Fruit fly (Drosophila melanogaster) whole organism, embryonic: ENCODE measurements around the gene ball.

ENCODE experiments used
- BEAF-32 ChIP-seq: fragments of 200-800 bp; sonication (Bioruptor generic); optimal IDR thresholded peaks from 3 replicates; lab custom pipeline; 2017; ENCODE audit warnings: missing biosample characterization, missing genetic modification characterization, mild to moderate bottlenecking, moderate library complexity, missing genetic modification reagents
- CG10267 ChIP-seq: fragments of 200-800 bp; sonication (Bioruptor generic); optimal IDR thresholded peaks from 2 replicates; lab custom pipeline; 2018; ENCODE audit warnings: missing biosample characterization, mild to moderate bottlenecking, missing genetic modification characterization, moderate library complexity
- CG10366 ChIP-seq: fragments of 200-800 bp; sonication (Bioruptor generic); IDR thresholded peaks from 2 replicates; pipeline ENCODE4 v1.3.6; 2022; ENCODE audit warnings: missing biosample characterization, missing genetic modification characterization
- CG10431 ChIP-seq: fragments of 200-800 bp; sonication (Bioruptor generic); optimal IDR thresholded peaks from 3 replicates; lab custom pipeline; 2018; ENCODE audit warnings: missing biosample characterization, mild to moderate bottlenecking, missing genetic modification characterization
- CG11093 ChIP-seq: fragments of 200-800 bp; sonication (Bioruptor generic); IDR thresholded peaks from 3 replicates; pipeline ENCODE4 v1.3.6; 2022; ENCODE audit warnings: missing biosample characterization, missing genetic modification characterization
- CG12744 ChIP-seq: fragments of 200-800 bp; sonication (Bioruptor generic); optimal IDR thresholded peaks from 2 replicates; lab custom pipeline; 2016; ENCODE audit warnings: missing biosample characterization, missing genetic modification characterization
- CG13287 ChIP-seq: fragments of 200-800 bp; sonication (Bioruptor generic); IDR thresholded peaks from 2 replicates; pipeline ENCODE4 v1.3.6; 2022; ENCODE audit warnings: missing biosample characterization, missing genetic modification characterization; ENCODE audit not compliant: partially characterized antibody
- CG14441 ChIP-seq: fragments of 200-800 bp; sonication (Bioruptor generic); IDR thresholded peaks from 2 replicates; pipeline ENCODE4 v1.3.6; 2022; ENCODE audit warnings: missing biosample characterization, missing genetic modification characterization
- CG14710 ChIP-seq: fragments of 200-800 bp; sonication (Bioruptor generic); optimal IDR thresholded peaks from 3 replicates; lab custom pipeline; 2019; ENCODE audit warnings: missing biosample characterization, mild to moderate bottlenecking, missing genetic modification characterization, moderate library complexity
- CG1603 ChIP-seq: fragments of 200-800 bp; sonication (Bioruptor generic); optimal IDR thresholded peaks from 2 replicates; lab custom pipeline; 2019; ENCODE audit warnings: missing biosample characterization, mild to moderate bottlenecking, missing genetic modification characterization, moderate library complexity
- CG17385 ChIP-seq: fragments of 200-800 bp; sonication (Bioruptor generic); optimal IDR thresholded peaks from 3 replicates; lab custom pipeline; 2018; ENCODE audit warnings: missing biosample characterization, mild to moderate bottlenecking, missing genetic modification characterization
- CG17568 ChIP-seq: fragments of 200-800 bp; sonication (Bioruptor generic); optimal IDR thresholded peaks from 2 replicates; lab custom pipeline; 2018; ENCODE audit warnings: missing biosample characterization, mild to moderate bottlenecking, missing genetic modification characterization, moderate library complexity
- CG3163 ChIP-seq: fragments of 200-800 bp; sonication (Bioruptor generic); optimal IDR thresholded peaks from 3 replicates; lab custom pipeline; 2016; ENCODE audit warnings: missing biosample characterization, missing genetic modification characterization
- CG32767 ChIP-seq: fragments of 200-800 bp; sonication (Bioruptor generic); IDR thresholded peaks from 2 replicates; pipeline ENCODE4 v1.3.6; 2022; ENCODE audit warnings: missing biosample characterization, missing genetic modification characterization
- CG4404 ChIP-seq: fragments of 200-800 bp; sonication (Bioruptor generic); IDR thresholded peaks from 2 replicates; pipeline ENCODE4 v1.3.6; 2022; ENCODE audit warnings: missing biosample characterization, missing genetic modification characterization
- CG4820 ChIP-seq: fragments of 200-800 bp; sonication (Bioruptor generic); optimal IDR thresholded peaks from 3 replicates; lab custom pipeline; 2016; ENCODE audit warnings: missing biosample characterization, missing genetic modification characterization
- CG7271 ChIP-seq: fragments of 200-800 bp; sonication (Bioruptor generic); optimal IDR thresholded peaks from 2 replicates; lab custom pipeline; 2018; ENCODE audit warnings: missing biosample characterization, mild to moderate bottlenecking, missing genetic modification characterization, moderate library complexity
- CG7745 ChIP-seq: fragments of 200-800 bp; sonication (Bioruptor generic); optimal IDR thresholded peaks from 2 replicates; lab custom pipeline; 2018; ENCODE audit warnings: missing biosample characterization, mild to moderate bottlenecking, missing genetic modification characterization, moderate library complexity
- Camta ChIP-seq: fragments of 200-800 bp; sonication (Bioruptor generic); optimal IDR thresholded peaks from 2 replicates; lab custom pipeline; 2016; ENCODE audit warnings: missing biosample characterization, missing genetic modification characterization
- Dad ChIP-seq: fragments of 200-800 bp; sonication (Bioruptor generic); optimal IDR thresholded peaks from 3 replicates; lab custom pipeline; 2016; ENCODE audit warnings: missing biosample characterization, missing genetic modification characterization
- Dp ChIP-seq: fragments of 200-800 bp; sonication (Bioruptor generic); optimal IDR thresholded peaks from 2 replicates; lab custom pipeline; 2018; ENCODE audit warnings: missing biosample characterization, mild to moderate bottlenecking, missing genetic modification characterization, moderate library complexity
- E2f1 ChIP-seq: fragments of 200-800 bp; sonication (Bioruptor generic); IDR thresholded peaks from 2 replicates; pipeline ENCODE4 v1.3.6; 2022; ENCODE audit warnings: missing biosample characterization, missing genetic modification characterization
- Eip74EF ChIP-seq, 2 experiments: fragments of 200-800 bp in 1 of 2; fragments of >200 bp in 1 of 2; sonication (Bioruptor generic) in 1 of 2; optimal IDR thresholded peaks; 2 replicates each; lab custom pipeline; 2017 to 2019; ENCODE audit warnings: missing biosample characterization in 2 of 2, missing genetic modification characterization in 2 of 2, mild to moderate bottlenecking in 1 of 2, moderate library complexity in 1 of 2
- Fer1 ChIP-seq: fragments of 200-800 bp; sonication (Bioruptor generic); optimal IDR thresholded peaks from 2 replicates; lab custom pipeline; 2017; ENCODE audit warnings: missing biosample characterization, mild to moderate bottlenecking, missing genetic modification characterization
- Fer2 ChIP-seq: fragments of 200-800 bp; sonication (Bioruptor generic); optimal IDR thresholded peaks from 2 replicates; lab custom pipeline; 2018; ENCODE audit warnings: missing biosample characterization, mild to moderate bottlenecking, missing genetic modification characterization, moderate library complexity
- Lpt ChIP-seq: fragments of >200 bp; optimal IDR thresholded peaks from 2 replicates; lab custom pipeline; 2018; ENCODE audit warnings: missing biosample characterization, missing genetic modification characterization
- Med ChIP-seq: fragments of 200-800 bp; sonication (Bioruptor generic); peaks from one replicate; lab custom pipeline; 2016; ENCODE audit warnings: missing biosample characterization, missing genetic modification characterization, mild to moderate bottlenecking, inconsistent platforms, moderate library complexity
- NK7.1 ChIP-seq: fragments of 200-800 bp; sonication (Bioruptor generic); optimal IDR thresholded peaks from 3 replicates; lab custom pipeline; 2016; ENCODE audit warnings: missing biosample characterization, missing genetic modification characterization
- Ptx1 ChIP-seq: fragments of 200-800 bp; sonication (Bioruptor generic); IDR thresholded peaks from 2 replicates; pipeline ENCODE4 v1.3.6; 2022; ENCODE audit warnings: missing biosample characterization, missing genetic modification characterization
- Sry-β ChIP-seq: fragments of 200-800 bp; sonication (Bioruptor generic); optimal IDR thresholded peaks from 2 replicates; lab custom pipeline; 2018; ENCODE audit warnings: missing biosample characterization, mild to moderate bottlenecking, missing genetic modification characterization, moderate library complexity
- cg ChIP-seq: fragments of 200-800 bp; sonication (Bioruptor generic); optimal IDR thresholded peaks from 3 replicates; lab custom pipeline; 2019; ENCODE audit warnings: missing biosample characterization, mild to moderate bottlenecking, missing genetic modification characterization, moderate library complexity
- chm ChIP-seq: fragments of 200-800 bp; sonication (Bioruptor generic); IDR thresholded peaks from 2 replicates; pipeline ENCODE4 v1.3.6; 2022; ENCODE audit warnings: missing biosample characterization, missing genetic modification characterization
- disco-r ChIP-seq: fragments of 200-800 bp; sonication (Bioruptor generic); optimal IDR thresholded peaks from 2 replicates; lab custom pipeline; 2016; ENCODE audit warnings: missing biosample characterization, missing genetic modification characterization
- fu2 ChIP-seq: fragments of 200-800 bp; sonication (Bioruptor generic); optimal IDR thresholded peaks from 2 replicates; lab custom pipeline; 2016; ENCODE audit warnings: missing biosample characterization, missing genetic modification characterization
- her ChIP-seq: fragments of 200-800 bp; sonication (Bioruptor generic); optimal IDR thresholded peaks from 2 replicates; lab custom pipeline; 2016; ENCODE audit warnings: missing biosample characterization, missing genetic modification characterization
- ken ChIP-seq: fragments of 200-800 bp; sonication (Bioruptor generic); IDR thresholded peaks from 3 replicates; pipeline ENCODE4 v1.3.6; 2022; ENCODE audit warnings: missing biosample characterization, missing genetic modification characterization
- lilli ChIP-seq: fragments of 200-800 bp; sonication (Bioruptor generic); optimal IDR thresholded peaks from 3 replicates; lab custom pipeline; 2016; ENCODE audit warnings: missing biosample characterization, missing genetic modification characterization
- lmd ChIP-seq: fragments of 200-800 bp; sonication (Bioruptor generic); IDR thresholded peaks from 2 replicates; pipeline ENCODE4 v1.3.6; 2022; ENCODE audit warnings: missing biosample characterization, missing genetic modification characterization
- mld ChIP-seq: fragments of 200-800 bp; sonication (Bioruptor generic); IDR thresholded peaks from 3 replicates; pipeline ENCODE4 v1.3.6; 2022; ENCODE audit warnings: missing biosample characterization, missing genetic modification characterization; ENCODE audit not compliant: partially characterized antibody
- nmo ChIP-seq: fragments of 200-800 bp; sonication (Bioruptor generic); optimal IDR thresholded peaks from 2 replicates; lab custom pipeline; 2018; ENCODE audit warnings: missing biosample characterization, mild to moderate bottlenecking, missing genetic modification characterization, moderate library complexity
- oc ChIP-seq: fragments of 200-800 bp; sonication (Bioruptor generic); optimal IDR thresholded peaks from 2 replicates; lab custom pipeline; 2018; ENCODE audit warnings: missing biosample characterization, mild to moderate bottlenecking, missing genetic modification characterization, moderate library complexity
- sima ChIP-seq: fragments of 200-800 bp; sonication (Bioruptor generic); optimal IDR thresholded peaks from 2 replicates; lab custom pipeline; 2016; ENCODE audit warnings: missing biosample characterization, missing genetic modification characterization
- slp2 ChIP-seq: fragments of 200-800 bp; sonication (Bioruptor generic); optimal IDR thresholded peaks from 2 replicates; lab custom pipeline; 2016; ENCODE audit warnings: missing biosample characterization, missing genetic modification characterization
- ssp ChIP-seq: fragments of 200-800 bp; sonication (Bioruptor generic); IDR thresholded peaks from 2 replicates; pipeline ENCODE4 v1.3.6; 2022; ENCODE audit warnings: missing biosample characterization, missing genetic modification characterization
- tgo ChIP-seq: fragments of 200-800 bp; sonication (Bioruptor generic); IDR thresholded peaks from 3 replicates; pipeline ENCODE4 v1.3.6; 2022; ENCODE audit warnings: missing biosample characterization, missing genetic modification characterization

The ball gene

DNA sequence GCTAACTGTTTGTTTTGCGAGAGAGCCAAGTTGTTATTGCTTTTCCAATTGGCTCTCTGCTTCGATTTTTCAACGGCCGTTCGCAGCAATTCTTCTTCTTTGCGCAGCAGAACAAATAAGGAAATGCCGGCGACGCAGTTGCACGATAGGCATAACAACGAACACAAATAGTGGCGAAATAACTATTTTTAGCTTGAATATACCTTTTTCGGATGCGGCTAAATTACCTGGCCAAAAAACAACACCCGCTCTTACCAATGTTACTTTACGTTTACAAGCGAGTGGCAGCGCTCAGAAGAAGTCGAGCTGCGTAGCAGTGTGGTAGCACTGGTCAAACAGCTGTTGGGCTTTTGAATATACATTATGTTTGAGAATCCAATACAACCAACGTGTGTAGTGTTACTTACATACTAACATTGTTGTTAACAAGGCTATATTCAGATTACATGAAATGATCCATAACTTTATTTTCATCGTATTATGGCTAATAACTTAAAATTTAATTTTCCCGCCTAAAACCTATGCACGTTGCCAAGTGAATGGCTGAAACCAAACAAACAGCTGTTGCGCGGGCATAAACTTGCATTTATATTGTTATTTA, 3.7 kb downstream of the ball start, which contains the start of the genes Lerp and IntS12 (continued):
- TF ChIP-seq her (GFP tag; lab: Kevin White, UChicago) (no peak), CG4820 (no peak), ssp (no peak), Fer1 (no peak), mld (GFP tag; lab: Robert Waterston, UW) (no peak), Dad (GFP tag; lab: Kevin White, UChicago) (no peak), Lpt (no peak), NK7.1 (no peak), oc (no peak), tgo (GFP tag; lab: Robert Waterston, UW) (no peak), CG1603 (tag; lab: Kevin White, UChicago) (peak; percentile 54), CG13287 (peak; percentile 37; the same call in 1 of the 2 replicates), Med (peak; percentile 63), lmd (no peak), CG10267 (tag; lab: Kevin White, UChicago) (no peak), nmo (GFP tag; lab: Kevin White, UChicago) (peak; percentile 36), CG10366 (GFP tag; lab: Robert Waterston, UW) (no peak), Camta (peak; percentile 28), sima (GFP tag; lab: Kevin White, UChicago) (no peak), slp2 (no peak), Ptx1 (GFP tag; lab: Robert Waterston, UW) (no peak), CG10431 (no peak), CG12744 (GFP tag; lab: Kevin White, UChicago) (no peak), disco-r (GFP tag; lab: Kevin White, UChicago) (no peak), Sry-β (GFP tag; lab: Kevin White, UChicago) (no peak), E2f1 (GFP tag; lab: Robert Waterston, UW) (peak; percentile 27; the same call in 1 of the 2 replicates), BEAF-32 (peak; percentile 28), CG17568 (GFP tag; lab: Kevin White, UChicago) (no peak), CG14441 (GFP tag; lab: Robert Waterston, UW) (no peak), CG32767 (GFP tag; lab: Robert Waterston, UW) (no peak), CG17385 (GFP tag; lab: Kevin White, UChicago) (peak; percentile 86), CG4404 (GFP tag; lab: Robert Waterston, UW) (no peak), ken (GFP tag; lab: Robert Waterston, UW) (no peak), Eip74EF (GFP tag; optimal IDR thresholded peaks at IDR 0.05; lab: Kevin White, UChicago) (no peak), CG7271 (tag; lab: Kevin White, UChicago) (no peak), CG7745 (tag; lab: Kevin White, UChicago) (no peak), Fer2 (tag; lab: Kevin White, UChicago) (no peak), Dp (peak; percentile 82), CG11093 (no peak), chm (no peak), lilli (GFP tag; lab: Kevin White, UChicago) (no peak), CG3163 (GFP tag; lab: Kevin White, UChicago) (no peak), fu2 (no peak), CG14710 (tag; lab: Kevin White, UChicago) (peak; percentile 99), cg (GFP tag; lab: Kevin White, UChicago) (no peak)
